Worm (Caenorhabditis elegans): ENCODE results near the gene E02H4.5.

DNA sequence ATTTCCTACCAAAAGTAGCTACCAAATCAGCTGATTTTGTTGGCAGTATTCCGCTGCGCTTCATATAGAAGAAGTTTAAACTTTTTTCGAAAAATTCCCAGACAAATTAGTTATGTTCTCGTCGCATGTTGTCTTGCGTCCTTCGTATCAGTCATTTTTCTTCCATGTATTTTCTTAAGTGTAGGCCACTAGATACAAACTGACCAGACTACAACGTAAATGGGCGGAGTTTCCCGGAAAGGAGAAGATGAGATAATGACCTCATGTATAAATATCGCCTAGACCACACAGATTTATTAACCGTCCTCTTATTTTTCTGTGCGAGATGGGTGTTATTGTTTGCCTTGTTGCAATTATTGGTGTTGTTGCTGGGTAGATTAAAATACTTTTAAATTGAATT lies 29.7 kb downstream of the E02H4.5 start, which contains the start of gene cyp-13B2:
- no peak for TF ChIP-seq ama-1 (optimal IDR thresholded peaks at IDR 0.05)
- no peak for TF ChIP-seq tbx-37 (GFP tag; conservative IDR thresholded peaks at IDR 0.05)
- no peak for TF ChIP-seq flt-1 (GFP tag; IDR thresholded peaks at IDR 0.05)
- no peak for TF ChIP-seq sea-1 (GFP tag; conservative IDR thresholded peaks at IDR 0.05)
- no peak for TF ChIP-seq hnd-1 (tag; optimal IDR thresholded peaks at IDR 0.05)
- TF ChIP-seq tbx-11 (GFP tag; IDR thresholded peaks at IDR 0.05): no peak

All from whole organism, early embryonic.